Worm (Caenorhabditis elegans): ENCODE measurements around the gene C05C12.4.

ce11 chrIV:11212978-11213377 is 34.9 kb downstream of the C05C12.4 start:
- no peak for TF ChIP-seq ces-1 (GFP tag; optimal IDR thresholded peaks at IDR 0.05)
- no peak for TF ChIP-seq cey-2 (tag; optimal IDR thresholded peaks at IDR 0.05; ENCODE audit: borderline replicate concordance, insufficient read depth)

All from whole organism, L4 larva.